Worm (Caenorhabditis elegans): ENCODE results near the gene K09H11.6.

DNA sequence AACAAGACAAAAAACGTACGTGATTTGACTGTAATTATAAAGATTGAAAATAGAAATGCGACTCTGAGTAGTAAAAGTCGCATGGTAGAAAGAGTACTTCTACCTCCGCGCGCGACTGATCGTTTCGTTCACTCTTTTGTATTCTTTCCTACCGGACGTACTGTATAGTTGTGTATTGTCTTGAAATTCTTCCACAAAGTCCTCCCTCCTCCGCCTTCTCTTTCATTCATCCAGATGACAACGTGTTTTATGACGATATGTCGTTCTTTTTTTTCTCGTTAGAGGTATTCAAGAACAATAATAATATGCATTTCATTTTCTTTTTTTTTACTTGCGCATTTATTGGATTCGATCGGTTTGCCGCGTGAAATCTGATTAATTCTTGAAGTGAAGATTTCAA lies 9.5 kb downstream of the K09H11.6 start, which contains the start of gene K09H11.4:
- TF ChIP-seq vab-15 (tag; optimal IDR thresholded peaks at IDR 0.05), result no peak
- no peak for TF ChIP-seq fkh-4 (tag; optimal IDR thresholded peaks at IDR 0.05; ENCODE audit: borderline replicate concordance)
- TF ChIP-seq rnt-1 (tag; optimal IDR thresholded peaks at IDR 0.05), result no peak
- TF ChIP-seq lsy-2 (tag; optimal IDR thresholded peaks at IDR 0.05), result no peak
- no peak for TF ChIP-seq zip-4 (GFP tag; optimal IDR thresholded peaks at IDR 0.05)
- no peak for TF ChIP-seq ceh-8 (GFP tag; optimal IDR thresholded peaks at IDR 0.05)
- no peak for TF ChIP-seq blmp-1 (tag; optimal IDR thresholded peaks at IDR 0.05)

Data from whole organism, L1 larva.